Fruit fly (Drosophila melanogaster): ENCODE data around the gene CG5623.

CG5623 gene

DNA sequence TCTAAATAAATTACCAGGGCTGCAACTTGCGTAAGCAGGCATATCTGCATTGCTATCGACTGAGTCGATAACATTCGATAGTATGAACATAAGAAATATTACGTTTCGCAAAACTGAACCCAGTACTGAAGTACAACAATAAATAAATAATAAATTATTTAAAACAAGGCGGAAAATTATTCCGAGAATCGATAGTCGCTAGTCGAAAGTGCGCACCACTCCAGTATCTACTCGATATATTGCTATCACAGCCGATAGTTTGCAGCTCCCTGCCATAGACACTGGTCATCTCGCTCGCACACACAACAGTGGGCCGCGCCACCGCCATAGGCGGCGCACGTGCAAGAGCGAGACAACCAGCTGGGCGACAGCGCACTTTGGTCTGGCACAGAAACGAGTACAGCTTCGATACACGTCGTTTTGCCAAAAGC is 26.1 kb upstream of the CG5623 start, which contains the start of gene nsl1 (continued):
- no peak for TF ChIP-seq H15 (GFP tag; IDR thresholded peaks at IDR 0.05)
- TF ChIP-seq CG6175 (GFP tag; IDR thresholded peaks at IDR 0.05), result no peak
- TF ChIP-seq Hsf (GFP tag; optimal IDR thresholded peaks at IDR 0.05), result peak; percentile 11
- TF ChIP-seq nerfin-1 (tag; optimal IDR thresholded peaks at IDR 0.05), result peak; percentile 28
- no peak for TF ChIP-seq pho (GFP tag; optimal IDR thresholded peaks at IDR 0.05)
- no peak for TF ChIP-seq pros (GFP tag; optimal IDR thresholded peaks at IDR 0.05)
- TF ChIP-seq repo (GFP tag; optimal IDR thresholded peaks at IDR 0.05), result no peak
- TF ChIP-seq D (optimal IDR thresholded peaks at IDR 0.05), result no peak
- TF ChIP-seq D (GFP tag; optimal IDR thresholded peaks at IDR 0.05), result no peak
- TF ChIP-seq vvl (GFP tag; IDR thresholded peaks at IDR 0.05), result peak; percentile 69; the same call in 1 of the 2 replicates
- TF ChIP-seq BEAF-32 (GFP tag; optimal IDR thresholded peaks at IDR 0.05), result peak; percentile 99
- peak; percentile 44 for TF ChIP-seq grau (tag; optimal IDR thresholded peaks at IDR 0.05)
- peak; percentile 80 for TF ChIP-seq Sin3A (optimal IDR thresholded peaks at IDR 0.05)
- no peak for TF ChIP-seq tio (GFP tag; optimal IDR thresholded peaks at IDR 0.05)
- TF ChIP-seq CG13296 (GFP tag; optimal IDR thresholded peaks at IDR 0.05), result no peak
- no peak for TF ChIP-seq pnt (GFP tag; optimal IDR thresholded peaks at IDR 0.05)
- no peak for TF ChIP-seq CG16815 (GFP tag; optimal IDR thresholded peaks at IDR 0.05)
- peak; percentile 67 for TF ChIP-seq hkb (optimal IDR thresholded peaks at IDR 0.05)
- 0 out of 2 replicates have a peak, but pooled peaks have one; percentile 11 for TF ChIP-seq hkb (GFP tag; IDR thresholded peaks at IDR 0.05)
- TF ChIP-seq E2f1 (GFP tag; IDR thresholded peaks at IDR 0.05), result peak; percentile 48
- no peak for TF ChIP-seq B-H1 (GFP tag; IDR thresholded peaks at IDR 0.05)
- peak in 1 of 2 experiments; percentile 53 for TF ChIP-seq tll (GFP tag; optimal IDR thresholded peaks at IDR 0.05)
- TF ChIP-seq CG31365 (tag; optimal IDR thresholded peaks at IDR 0.05), result no peak
- peak; percentile 29; the same call in 1 of the 2 replicates for TF ChIP-seq CG10366 (GFP tag; IDR thresholded peaks at IDR 0.05)
- peak; percentile 23 for TF ChIP-seq CG18764 (GFP tag; optimal IDR thresholded peaks at IDR 0.05)
- TF ChIP-seq Hr51 (GFP tag; optimal IDR thresholded peaks at IDR 0.05), result peak in 1 of 2 experiments; percentile 42
- TF ChIP-seq Dbx (GFP tag; IDR thresholded peaks at IDR 0.05), result 0 out of 3 replicates have a peak, but pooled peaks have one; percentile 40
- peak; percentile 69 for TF ChIP-seq CG30020 (tag; optimal IDR thresholded peaks at IDR 0.05)
- no peak for TF ChIP-seq ERR (GFP tag; optimal IDR thresholded peaks at IDR 0.05)
- TF ChIP-seq CG14710 (tag; optimal IDR thresholded peaks at IDR 0.05), result peak; percentile 74
- TF ChIP-seq NC2β (GFP tag; optimal IDR thresholded peaks at IDR 0.05), result no peak
- no peak for TF ChIP-seq ssp (GFP tag; IDR thresholded peaks at IDR 0.05)
- peak; percentile 97 for TF ChIP-seq Bgb (GFP tag; IDR thresholded peaks at IDR 0.05; ENCODE audit: partially characterized antibody)
- peak; percentile 56; the same call in 1 of the 2 replicates for TF ChIP-seq MBD-R2 (GFP tag; IDR thresholded peaks at IDR 0.05)
- peak; percentile 7 for TF ChIP-seq gfzf (GFP tag; optimal IDR thresholded peaks at IDR 0.05)
- peak; percentile 56 for TF ChIP-seq CG32532 (GFP tag; IDR thresholded peaks at IDR 0.05)
- TF ChIP-seq CG10209 (GFP tag; optimal IDR thresholded peaks at IDR 0.05), result no peak
- no peak for TF ChIP-seq dan (GFP tag; IDR thresholded peaks at IDR 0.05)
- TF ChIP-seq MTF-1 (GFP tag; optimal IDR thresholded peaks at IDR 0.05; ENCODE audit: borderline replicate concordance), result no peak
- no peak for TF ChIP-seq CG1602 (GFP tag; optimal IDR thresholded peaks at IDR 0.05)
- TF ChIP-seq nerfin-2 (GFP tag; IDR thresholded peaks at IDR 0.05; ENCODE audit: partially characterized antibody), result peak; percentile 94
- TF ChIP-seq ewg (GFP tag; optimal IDR thresholded peaks at IDR 0.05), result peak; percentile 89
- TF ChIP-seq ranshi (GFP tag; IDR thresholded peaks at IDR 0.05), result no peak
- TF ChIP-seq bigmax (GFP tag; optimal IDR thresholded peaks at IDR 0.05), result no peak
- peak; percentile 58 for TF ChIP-seq Lhr (GFP tag; optimal IDR thresholded peaks at IDR 0.05)
- no peak for TF ChIP-seq CG9609 (GFP tag; optimal IDR thresholded peaks at IDR 0.05)
- TF ChIP-seq unc-4 (GFP tag; IDR thresholded peaks at IDR 0.05; ENCODE audit: partially characterized antibody), result peak; percentile 95
- peak; percentile 93 for TF ChIP-seq pzg (GFP tag; optimal IDR thresholded peaks at IDR 0.05)
- no peak for TF ChIP-seq Hr78 (GFP tag; optimal IDR thresholded peaks at IDR 0.05)
- TF ChIP-seq lola (GFP tag; optimal IDR thresholded peaks at IDR 0.05), result peak in 1 of 3 experiments; percentile 25

Measured in whole organism, embryonic.